Worm (Caenorhabditis elegans) whole organism, late embryonic: ENCODE data around the gene Y39A1A.31.

Experiments
- T23F11.4 ChIP-seq: fragments of 200-800 bp; sonication (Bioruptor generic); optimal IDR thresholded peaks from 2 replicates; lab custom pipeline; 2018; ENCODE audit warnings: mild to moderate bottlenecking, missing genetic modification characterization, missing compliant biosample characterization
- ceh-31 ChIP-seq: sonication (generic microtip); optimal IDR thresholded peaks from 2 replicates; lab custom pipeline; 2016; ENCODE audit warnings: missing genetic modification characterization, missing compliant biosample characterization
- elt-2 ChIP-seq: sonication (generic microtip); optimal IDR thresholded peaks from 2 replicates; lab custom pipeline; 2016; ENCODE audit warnings: missing genetic modification reagents, missing genetic modification characterization, missing compliant biosample characterization

ce11 chrIII:10714541-10714940 lies 25.6 kb upstream of the Y39A1A.31 start:
- TF ChIP-seq elt-2 (no peak), T23F11.4 (GFP tag; lab: Kevin White, UChicago) (no peak), ceh-31 (tag; lab: Kevin White, UChicago) (no peak)
